Fruit fly (Drosophila melanogaster) whole organism, embryonic: Measurements from ENCODE around the gene CG2145.

Experiments
- CG1792 ChIP-seq: fragments of 200-800 bp; sonication (Bioruptor generic); optimal IDR thresholded peaks from 2 replicates; lab custom pipeline; 2016; ENCODE audit warnings: missing biosample characterization, missing genetic modification characterization
- CTCF ChIP-seq: fragments of 200-800 bp; sonication (Bioruptor generic); optimal IDR thresholded peaks from 2 replicates; lab custom pipeline; 2017; ENCODE audit warnings: missing biosample characterization, mild to moderate bottlenecking, missing genetic modification characterization, moderate library complexity
- Dek ChIP-seq: fragments of 200-800 bp; sonication (Bioruptor generic); optimal IDR thresholded peaks from 3 replicates; lab custom pipeline; 2019; ENCODE audit warnings: missing biosample characterization, mild to moderate bottlenecking, missing genetic modification characterization, moderate library complexity
- Hand ChIP-seq: fragments of 200-800 bp; sonication (Bioruptor generic); optimal IDR thresholded peaks from 2 replicates; lab custom pipeline; 2017; ENCODE audit warnings: mild to moderate bottlenecking, missing biosample characterization, missing genetic modification reagents, missing genetic modification characterization
- Lim3 ChIP-seq: fragments of 200-800 bp; sonication (Bioruptor generic); IDR thresholded peaks from 2 replicates; pipeline ENCODE4 v1.3.6; 2022; ENCODE audit warnings: missing biosample characterization, missing genetic modification characterization
- Max ChIP-seq: fragments of 200-800 bp; sonication (Bioruptor generic); optimal IDR thresholded peaks from 2 replicates; lab custom pipeline; 2016; ENCODE audit warnings: missing biosample characterization, mild to moderate bottlenecking, missing genetic modification characterization
- mam ChIP-seq: fragments of 200-800 bp; sonication (Bioruptor generic); optimal IDR thresholded peaks from 3 replicates; lab custom pipeline; 2016; ENCODE audit warnings: missing biosample characterization, missing genetic modification characterization
- mld ChIP-seq: fragments of 200-800 bp; sonication (Bioruptor generic); IDR thresholded peaks from 3 replicates; pipeline ENCODE4 v1.3.6; 2022; ENCODE audit warnings: missing biosample characterization, missing genetic modification characterization; ENCODE audit not compliant: partially characterized antibody
- onecut ChIP-seq: fragments of 200-800 bp; sonication (Bioruptor generic); IDR thresholded peaks from 2 replicates; pipeline ENCODE4 v1.3.6; 2022; ENCODE audit warnings: missing biosample characterization, missing genetic modification characterization
- otp ChIP-seq: fragments of 200-800 bp; sonication (Bioruptor generic); IDR thresholded peaks from 3 replicates; pipeline ENCODE4, ENCODE4 v1.3.6; 2022; ENCODE audit warnings: missing biosample characterization, missing genetic modification characterization
- p53 ChIP-seq: fragments of 200-800 bp; sonication (Bioruptor generic); optimal IDR thresholded peaks from 2 replicates; lab custom pipeline; 2016; ENCODE audit warnings: missing biosample characterization, missing genetic modification characterization

- TF ChIP-seq Dek (tag; lab: Kevin White, UChicago) (no peak), Lim3 (no peak), Max (GFP tag; lab: Kevin White, UChicago) (no peak), p53 (GFP tag; lab: Kevin White, UChicago) (no peak), mld (GFP tag; lab: Robert Waterston, UW) (no peak), CG1792 (no peak), Hand (no peak), mam (GFP tag; lab: Kevin White, UChicago) (no peak), CTCF (no peak), onecut (GFP tag; lab: Robert Waterston, UW) (no peak), otp (GFP tag; lab: Robert Waterston, UW) (no peak)
Observed at dm6 chrX:10931250-10931649, 4.1 kb downstream of the CG2145 start.
